Worm (Caenorhabditis elegans) whole organism, L1 larva: ENCODE data around the gene F02C12.3.

Source experiments
- ama-1 ChIP-seq: fragments of 150-350 bp; optimal IDR thresholded peaks from 2 replicates; lab custom pipeline; 2014
- blmp-1 ChIP-seq: fragments of 150-350 bp; optimal IDR thresholded peaks from 2 replicates; lab custom pipeline; 2014; ENCODE audit warnings: missing biosample characterization, missing genetic modification characterization
- ceh-90 ChIP-seq: sonication (generic microtip); optimal IDR thresholded peaks from 2 replicates; lab custom pipeline; 2016; ENCODE audit warnings: missing genetic modification characterization, missing compliant biosample characterization
- ces-1 ChIP-seq: fragments of 150-350 bp; optimal IDR thresholded peaks from 2 replicates; lab custom pipeline; 2014; ENCODE audit warnings: missing biosample characterization, missing genetic modification reagents, missing genetic modification characterization
- dsc-1 ChIP-seq: sonication (generic microtip); optimal IDR thresholded peaks from 2 replicates; lab custom pipeline; 2016; ENCODE audit warnings: mild to moderate bottlenecking, missing genetic modification characterization, missing compliant biosample characterization
- efl-1 ChIP-seq, 4 experiments: fragments of 150-350 bp; optimal IDR thresholded peaks in 3 of 4; peaks in 1 of 4; 1 replicate in 1 of 4; 2 replicates in 3 of 4; lab custom pipeline; 2014; ENCODE audit warnings: missing biosample characterization in 2 of 4, missing genetic modification characterization in 2 of 4, missing genetic modification reagents in 2 of 4
- egl-27 ChIP-seq, 2 experiments: fragments of 150-350 bp in 1 of 2; sonication (generic microtip); optimal IDR thresholded peaks; 3 replicates each; lab custom pipeline; 2017 to 2018; ENCODE audit warnings: missing biosample characterization in 2 of 2, missing genetic modification characterization in 2 of 2, missing genetic modification reagents in 2 of 2
- elt-2 ChIP-seq: sonication (generic microtip); optimal IDR thresholded peaks from 2 replicates; lab custom pipeline; 2016; ENCODE audit warnings: missing genetic modification characterization, mild to moderate bottlenecking, inconsistent platforms, missing compliant biosample characterization, missing genetic modification reagents
- elt-3 ChIP-seq, 6 experiments: fragments of 150-350 bp in 1 of 6; sonication (generic microtip); optimal IDR thresholded peaks; 2 replicates each; lab custom pipeline; 2017 to 2018; ENCODE audit warnings: missing biosample characterization in 6 of 6, missing genetic modification characterization in 6 of 6, inconsistent platforms in 1 of 6
- fkh-10 ChIP-seq: sonication (generic microtip); optimal IDR thresholded peaks from 2 replicates; lab custom pipeline; 2017; ENCODE audit warnings: missing biosample characterization, missing genetic modification reagents, missing genetic modification characterization
- fkh-4 ChIP-seq: sonication (generic microtip); optimal IDR thresholded peaks from 2 replicates; lab custom pipeline; 2016; ENCODE audit warnings: missing compliant biosample characterization, missing genetic modification characterization, borderline replicate concordance
- fkh-8 ChIP-seq: sonication (generic microtip); optimal IDR thresholded peaks from 2 replicates; lab custom pipeline; 2016; ENCODE audit warnings: mild to moderate bottlenecking, missing genetic modification characterization, missing compliant biosample characterization
- hlh-4 ChIP-seq: sonication (generic microtip); optimal IDR thresholded peaks from 2 replicates; lab custom pipeline; 2016; ENCODE audit warnings: mild to moderate bottlenecking, missing genetic modification characterization, missing compliant biosample characterization
- irx-1 ChIP-seq: sonication (generic microtip); optimal IDR thresholded peaks from 2 replicates; lab custom pipeline; 2016; ENCODE audit warnings: missing genetic modification characterization, missing compliant biosample characterization
- isw-1 ChIP-seq: fragments of 200-800 bp; sonication (Bioruptor generic); IDR thresholded peaks from 2 replicates; pipeline ENCODE4 v1.3.6; 2022; ENCODE audit warnings: missing genetic modification characterization, missing compliant biosample characterization
- lin-13 ChIP-seq: fragments of 150-350 bp; optimal IDR thresholded peaks from 2 replicates; lab custom pipeline; 2014; ENCODE audit warnings: missing biosample characterization, missing genetic modification reagents, missing genetic modification characterization
- lin-14 ChIP-seq: fragments of 200-800 bp; sonication (Bioruptor generic); optimal IDR thresholded peaks from 2 replicates; lab custom pipeline; 2018; ENCODE audit warnings: mild to moderate bottlenecking, missing genetic modification characterization, moderate library complexity, missing compliant biosample characterization
- lin-35 ChIP-seq, 2 experiments: fragments of 150-350 bp; optimal IDR thresholded peaks; 2 replicates each; lab custom pipeline; 2014; ENCODE audit warnings: missing biosample characterization in 2 of 2, missing genetic modification characterization in 2 of 2, missing genetic modification reagents in 2 of 2
- lsy-2 ChIP-seq, 2 experiments: fragments of 150-350 bp; optimal IDR thresholded peaks; 2 replicates each; lab custom pipeline; 2014; ENCODE audit warnings: missing biosample characterization in 2 of 2, missing genetic modification characterization in 2 of 2
- mdl-1 ChIP-seq, 2 experiments: fragments of 150-350 bp; optimal IDR thresholded peaks; 2 replicates each; lab custom pipeline; 2014 to 2017; ENCODE audit warnings: missing biosample characterization in 2 of 2, missing genetic modification characterization in 2 of 2, inconsistent platforms in 1 of 2
- mef-2 ChIP-seq: fragments of 150-350 bp; optimal IDR thresholded peaks from 2 replicates; lab custom pipeline; 2014; ENCODE audit warnings: missing biosample characterization, missing genetic modification characterization
- mep-1 ChIP-seq: fragments of 150-350 bp; optimal IDR thresholded peaks from 2 replicates; lab custom pipeline; 2014; ENCODE audit warnings: missing biosample characterization, missing genetic modification characterization
- nhr-11 ChIP-seq: fragments of 150-350 bp; optimal IDR thresholded peaks from 2 replicates; lab custom pipeline; 2014; ENCODE audit warnings: missing biosample characterization, missing genetic modification characterization
- nhr-19 ChIP-seq: fragments of 200-800 bp; sonication (Bioruptor generic); conservative IDR thresholded peaks from 2 replicates; pipeline ENCODE4 v1.3.6; 2022; ENCODE audit warnings: missing genetic modification characterization, missing compliant biosample characterization
- nhr-20 ChIP-seq: sonication (generic microtip); optimal IDR thresholded peaks from 2 replicates; lab custom pipeline; 2016; ENCODE audit warnings: mild to moderate bottlenecking, missing genetic modification characterization, missing compliant biosample characterization
- nhr-47 ChIP-seq: sonication (generic microtip); optimal IDR thresholded peaks from 2 replicates; lab custom pipeline; 2016; ENCODE audit warnings: mild to moderate bottlenecking, missing genetic modification characterization, moderate library complexity, missing compliant biosample characterization
- nhr-71 ChIP-seq: sonication (generic microtip); optimal IDR thresholded peaks from 2 replicates; lab custom pipeline; 2016; ENCODE audit warnings: mild to moderate bottlenecking, missing genetic modification characterization, moderate library complexity, missing compliant biosample characterization
- nhr-85 ChIP-seq: sonication (generic microtip); peaks from one replicate; lab custom pipeline; 2016; ENCODE audit warnings: missing genetic modification characterization, inconsistent platforms, missing compliant biosample characterization
- nhr-90 ChIP-seq: sonication (generic microtip); optimal IDR thresholded peaks from 2 replicates; lab custom pipeline; 2016; ENCODE audit warnings: mild to moderate bottlenecking, missing genetic modification characterization, missing compliant biosample characterization; ENCODE audit not compliant: poor library complexity
- rnt-1 ChIP-seq: sonication (generic microtip); optimal IDR thresholded peaks from 2 replicates; lab custom pipeline; 2016; ENCODE audit warnings: mild to moderate bottlenecking, missing genetic modification characterization, moderate library complexity, missing compliant biosample characterization
- skn-1 ChIP-seq: fragments of 150-350 bp; optimal IDR thresholded peaks from 2 replicates; lab custom pipeline; 2014; ENCODE audit warnings: missing biosample characterization, missing genetic modification characterization
- snu-23 ChIP-seq: sonication (generic microtip); optimal IDR thresholded peaks from 2 replicates; lab custom pipeline; 2016; ENCODE audit warnings: missing genetic modification characterization, missing compliant biosample characterization
- sox-4 ChIP-seq: sonication (generic microtip); optimal IDR thresholded peaks from 2 replicates; lab custom pipeline; 2016; ENCODE audit warnings: missing genetic modification characterization, missing compliant biosample characterization
- swsn-7 ChIP-seq: sonication (generic microtip); optimal IDR thresholded peaks from 2 replicates; lab custom pipeline; 2016; ENCODE audit warnings: missing genetic modification characterization, missing compliant biosample characterization
- tbx-2 ChIP-seq: sonication (generic microtip); optimal IDR thresholded peaks from 2 replicates; lab custom pipeline; 2016; ENCODE audit warnings: missing genetic modification characterization, missing compliant biosample characterization
- unc-86 ChIP-seq: sonication (generic microtip); optimal IDR thresholded peaks from 2 replicates; lab custom pipeline; 2016; ENCODE audit warnings: missing genetic modification characterization, missing compliant biosample characterization
- unc-98 ChIP-seq: fragments of 200-800 bp; sonication (Bioruptor generic); IDR thresholded peaks from 2 replicates; pipeline ENCODE4 v1.3.6; 2022; ENCODE audit warnings: missing genetic modification characterization, missing compliant biosample characterization
- zag-1 ChIP-seq: fragments of 150-350 bp; optimal IDR thresholded peaks from 2 replicates; lab custom pipeline; 2014; ENCODE audit warnings: missing biosample characterization, missing genetic modification characterization
- ztf-11 ChIP-seq, 2 experiments: sonication (generic microtip); optimal IDR thresholded peaks; 2 replicates each; lab custom pipeline; 2016 to 2017; ENCODE audit warnings: missing genetic modification characterization in 2 of 2, missing biosample characterization in 1 of 2, missing compliant biosample characterization in 1 of 2
- ztf-4 ChIP-seq: fragments of 150-350 bp; optimal IDR thresholded peaks from 2 replicates; lab custom pipeline; 2014; ENCODE audit warnings: missing biosample characterization, missing genetic modification characterization

F02C12.3 gene

ce11 chrX:13349230-13350122 is 47.3 kb upstream of the F02C12.3 start (continued):
- TF ChIP-seq rnt-1 (tag; lab: Kevin White, UChicago) (peak; percentile 41), ces-1 (GFP tag; lab: Kevin White, UChicago) (no peak), elt-3 (tag; optimal IDR thresholded peaks at IDR 0.05; lab: Kevin White, UChicago) (peak in 1 of 6 experiments; percentile 62), blmp-1 (tag; lab: Kevin White, UChicago) (no peak), skn-1 (tag; lab: Kevin White, UChicago) (peak; percentile 3), sox-4 (tag; lab: Kevin White, UChicago) (no peak), nhr-20 (peak; percentile 52), ztf-11 (tag; optimal IDR thresholded peaks at IDR 0.05; lab: Kevin White, UChicago) (peak in 1 of 2 experiments; percentile 6), hlh-4 (tag; lab: Kevin White, UChicago) (no peak), unc-98 (GFP tag; lab: Robert Waterston, UW) (no peak), nhr-11 (tag; lab: Kevin White, UChicago) (no peak), nhr-90 (peak; percentile 78), fkh-4 (tag; lab: Kevin White, UChicago) (no peak), nhr-71 (peak; percentile 77), lin-14 (peak; percentile 18), irx-1 (no peak), mef-2 (tag; lab: Kevin White, UChicago) (no peak)

ce11 chrX:13350123-13350798 is 46.5 kb upstream of the F02C12.3 start:
- TF ChIP-seq efl-1 (optimal IDR thresholded peaks at IDR 0.05; lab: Kevin White, UChicago) = no peak
- peak in 1 of 2 experiments; percentile 67 for TF ChIP-seq efl-1 (GFP tag; optimal IDR thresholded peaks at IDR 0.05 in 1 of 2; lab: Kevin White, UChicago)
- TF ChIP-seq tbx-2 (tag; lab: Kevin White, UChicago) = no peak

ce11 chrX:13350804-13351747 is 45.7 kb upstream of the F02C12.3 start, which contains the start of gene mxl-3:
mxl-3 (minus strand) TSS chrX:13350804.
- TF ChIP-seq mep-1 (tag; lab: Kevin White, UChicago) (peak; percentile 41), egl-27 (tag; optimal IDR thresholded peaks at IDR 0.05; lab: Kevin White, UChicago) (peak in 1 of 2 experiments; percentile 29), lsy-2 (tag; optimal IDR thresholded peaks at IDR 0.05; lab: Kevin White, UChicago) (peak in 1 of 2 experiments; percentile 18), snu-23 (GFP tag; lab: Kevin White, UChicago) (peak; percentile 74), irx-1 (no peak), efl-1 (optimal IDR thresholded peaks at IDR 0.05; lab: Kevin White, UChicago) (no peak), efl-1 (GFP tag; optimal IDR thresholded peaks at IDR 0.05 in 1 of 2; lab: Kevin White, UChicago) (peak in 1 of 2 experiments; percentile 69), zag-1 (tag; lab: Kevin White, UChicago) (no peak), dsc-1 (tag; lab: Kevin White, UChicago) (peak; percentile 2), mdl-1 (tag; optimal IDR thresholded peaks at IDR 0.05; lab: Kevin White, UChicago) (peak in 1 of 2 experiments; percentile 44), nhr-90 (peak; percentile 57), nhr-47 (tag; lab: Kevin White, UChicago) (peak; percentile 46), ceh-90 (no peak), lin-35 (GFP tag; optimal IDR thresholded peaks at IDR 0.05; lab: Kevin White, UChicago) (peak in 1 of 2 experiments; percentile 30), nhr-71 (peak; percentile 76), skn-1 (tag; lab: Kevin White, UChicago) (peak; percentile 36), ztf-4 (tag; lab: Kevin White, UChicago) (peak; percentile 9), nhr-20 (peak; percentile 67), blmp-1 (tag; lab: Kevin White, UChicago) (peak; percentile 9), nhr-19 (GFP tag; lab: Robert Waterston, UW) (peak; percentile 88), swsn-7 (no peak), ama-1 (lab: Kevin White, UChicago) (peak; percentile 56), ces-1 (GFP tag; lab: Kevin White, UChicago) (no peak), nhr-85 (tag; lab: Kevin White, UChicago) (peak; percentile 80), isw-1 (no peak), elt-2 (tag; lab: Kevin White, UChicago) (peak; percentile 41), unc-86 (tag; lab: Kevin White, UChicago) (no peak), fkh-10 (no peak), rnt-1 (tag; lab: Kevin White, UChicago) (peak; percentile 63), tbx-2 (tag; lab: Kevin White, UChicago) (peak; percentile 66), fkh-8 (tag; lab: Kevin White, UChicago) (no peak), nhr-11 (tag; lab: Kevin White, UChicago) (peak; percentile 51), lin-14 (peak; percentile 54), lin-13 (GFP tag; lab: Kevin White, UChicago) (peak; percentile 16)
